Fruit fly (Drosophila melanogaster): ENCODE measurements around the gene Cpr65Ax2.

Gene Cpr65Ax2

dm6 chr3L:6157327-6158032 lies 6.8 kb upstream of the Cpr65Ax2 start, which contains the start of gene CG13297 (continued):
- peak; percentile 0 for TF ChIP-seq CG12155 (GFP tag; optimal IDR thresholded peaks at IDR 0.05)
- no peak for TF ChIP-seq Atf-2 (GFP tag; optimal IDR thresholded peaks at IDR 0.05)
- TF ChIP-seq phol (tag; optimal IDR thresholded peaks at IDR 0.05), result peak; percentile 75
- TF ChIP-seq CG32767 (GFP tag; IDR thresholded peaks at IDR 0.05), result peak; percentile 69; the same call in 1 of the 2 replicates
- TF ChIP-seq Nf-YA (GFP tag; IDR thresholded peaks at IDR 0.05), result no peak
- no peak for TF ChIP-seq CG8944 (GFP tag; optimal IDR thresholded peaks at IDR 0.05)
- peak; percentile 54; the same call in 1 of the 3 replicates for TF ChIP-seq ase (GFP tag; IDR thresholded peaks at IDR 0.05)
- peak; percentile 69 for TF ChIP-seq CoRest (tag; optimal IDR thresholded peaks at IDR 0.05)
- peak; percentile 49 for TF ChIP-seq tap (tag; optimal IDR thresholded peaks at IDR 0.05)
- no peak for TF ChIP-seq cwo (GFP tag; optimal IDR thresholded peaks at IDR 0.05)
- TF ChIP-seq seq (GFP tag; IDR thresholded peaks at IDR 0.05), result no peak
- 0 out of 2 replicates have a peak, but pooled peaks have one; percentile 40 for TF ChIP-seq Awh (GFP tag; IDR thresholded peaks at IDR 0.05)
- TF ChIP-seq Dll (GFP tag; IDR thresholded peaks at IDR 0.05; ENCODE audit: partially characterized antibody), result no peak
- TF ChIP-seq Rfx (GFP tag; IDR thresholded peaks at IDR 0.05), result 0 out of 2 replicates have a peak, but pooled peaks have one; percentile 22
- TF ChIP-seq PHDP (tag; optimal IDR thresholded peaks at IDR 0.05), result peak; percentile 40
- TF ChIP-seq lmd (GFP tag; IDR thresholded peaks at IDR 0.05), result peak; percentile 50; the same call in 1 of the 2 replicates
- TF ChIP-seq CG12299 (tag; optimal IDR thresholded peaks at IDR 0.05), result peak; percentile 12
- TF ChIP-seq CG12659 (GFP tag; optimal IDR thresholded peaks at IDR 0.05), result peak; percentile 27
- TF ChIP-seq grn (GFP tag; optimal IDR thresholded peaks at IDR 0.05), result peak; percentile 76
- TF ChIP-seq Mad (GFP tag; optimal IDR thresholded peaks at IDR 0.05), result no peak
- peak; percentile 50 for TF ChIP-seq CG10267 (tag; optimal IDR thresholded peaks at IDR 0.05)
- peak; percentile 76 for TF ChIP-seq CG13424 (tag; optimal IDR thresholded peaks at IDR 0.05)
- TF ChIP-seq gro (GFP tag; optimal IDR thresholded peaks at IDR 0.05), result no peak
- peak; percentile 36; the same call in 2 of the 3 replicates for TF ChIP-seq H15 (GFP tag; IDR thresholded peaks at IDR 0.05)
- no peak for TF ChIP-seq jumu (GFP tag; optimal IDR thresholded peaks at IDR 0.05)
- TF ChIP-seq D (optimal IDR thresholded peaks at IDR 0.05), result no peak
- TF ChIP-seq D (GFP tag; optimal IDR thresholded peaks at IDR 0.05), result peak; percentile 57
- TF ChIP-seq Hand (GFP tag; optimal IDR thresholded peaks at IDR 0.05), result no peak
- no peak for TF ChIP-seq ato (GFP tag; IDR thresholded peaks at IDR 0.05; ENCODE audit: partially characterized antibody)
- TF ChIP-seq CG9215 (GFP tag; IDR thresholded peaks at IDR 0.05), result 0 out of 2 replicates have a peak, but pooled peaks have one; percentile 8
- no peak for TF ChIP-seq onecut (GFP tag; IDR thresholded peaks at IDR 0.05)
- peak; percentile 76 for TF ChIP-seq CG11695 (GFP tag; IDR thresholded peaks at IDR 0.05)
- peak; percentile 37; the same call in 1 of the 2 replicates for TF ChIP-seq Drgx (GFP tag; IDR thresholded peaks at IDR 0.05)
- 0 out of 2 replicates have a peak, but pooled peaks have one; percentile 10 for TF ChIP-seq E2f2 (GFP tag; IDR thresholded peaks at IDR 0.05)
- TF ChIP-seq hbn (GFP tag; IDR thresholded peaks at IDR 0.05; ENCODE audit: partially characterized antibody), result no peak
- no peak for TF ChIP-seq CG13775 (GFP tag; optimal IDR thresholded peaks at IDR 0.05)
- no peak for TF ChIP-seq ac (GFP tag; optimal IDR thresholded peaks at IDR 0.05)
- no peak for TF ChIP-seq amos (GFP tag; IDR thresholded peaks at IDR 0.05; ENCODE audit: partially characterized antibody)
- TF ChIP-seq CG7556 (GFP tag; optimal IDR thresholded peaks at IDR 0.05), result peak; percentile 55
- TF ChIP-seq CG11504 (tag; optimal IDR thresholded peaks at IDR 0.05), result peak; percentile 86
- TF ChIP-seq nerfin-2 (GFP tag; IDR thresholded peaks at IDR 0.05; ENCODE audit: partially characterized antibody), result no peak
- peak; percentile 27 for TF ChIP-seq CG8281 (tag; optimal IDR thresholded peaks at IDR 0.05)
- TF ChIP-seq sug (tag; optimal IDR thresholded peaks at IDR 0.05), result no peak
- no peak for TF ChIP-seq repo (GFP tag; optimal IDR thresholded peaks at IDR 0.05)
- TF ChIP-seq sc (optimal IDR thresholded peaks at IDR 0.05), result no peak
- TF ChIP-seq sc (GFP tag; optimal IDR thresholded peaks at IDR 0.05), result no peak
- no peak for TF ChIP-seq hkb (optimal IDR thresholded peaks at IDR 0.05)
- peak; percentile 65; the same call in 1 of the 2 replicates for TF ChIP-seq hkb (GFP tag; IDR thresholded peaks at IDR 0.05)
- 0 out of 2 replicates have a peak, but pooled peaks have one; percentile 14 for TF ChIP-seq ap (GFP tag; IDR thresholded peaks at IDR 0.05)
- no peak for TF ChIP-seq CG13123 (GFP tag; optimal IDR thresholded peaks at IDR 0.05)
